Fruit fly (Drosophila melanogaster) whole organism, adult: ENCODE measurements around the gene CG18596.

Experiments
- CG11617 ChIP-seq: fragments of 200-800 bp; sonication (Bioruptor generic); optimal IDR thresholded peaks from 2 replicates; lab custom pipeline; 2017; ENCODE audit warnings: mild to moderate bottlenecking, missing biosample characterization, missing genetic modification reagents, missing genetic modification characterization
- CG12768 ChIP-seq: fragments of 200-800 bp; sonication (Bioruptor generic); optimal IDR thresholded peaks from 2 replicates; lab custom pipeline; 2017; ENCODE audit warnings: missing biosample characterization, missing genetic modification characterization, mild to moderate bottlenecking, moderate library complexity, missing genetic modification reagents
- CG14711 ChIP-seq: fragments of 200-800 bp; sonication (Bioruptor generic); optimal IDR thresholded peaks from 2 replicates; lab custom pipeline; 2018; ENCODE audit warnings: missing biosample characterization, mild to moderate bottlenecking, missing genetic modification characterization, moderate library complexity
- CG1620 ChIP-seq: fragments of 200-800 bp; sonication (Bioruptor generic); optimal IDR thresholded peaks from 2 replicates; lab custom pipeline; 2016; ENCODE audit warnings: missing biosample characterization, missing genetic modification characterization
- CG33017 ChIP-seq: fragments of 200-800 bp; sonication (Bioruptor generic); optimal IDR thresholded peaks from 2 replicates; lab custom pipeline; 2018; ENCODE audit warnings: missing biosample characterization, mild to moderate bottlenecking, missing genetic modification characterization, moderate library complexity
- CG5204 ChIP-seq: fragments of 200-800 bp; sonication (Bioruptor generic); optimal IDR thresholded peaks from 2 replicates; lab custom pipeline; 2016; ENCODE audit warnings: missing biosample characterization, missing genetic modification characterization
- CG7045 ChIP-seq: fragments of 200-800 bp; sonication (Bioruptor generic); optimal IDR thresholded peaks from 2 replicates; lab custom pipeline; 2017; ENCODE audit warnings: missing biosample characterization, mild to moderate bottlenecking, missing genetic modification characterization
- CG7101 ChIP-seq: fragments of 200-800 bp; sonication (Bioruptor generic); optimal IDR thresholded peaks from 2 replicates; lab custom pipeline; 2018; ENCODE audit warnings: missing biosample characterization, mild to moderate bottlenecking, missing genetic modification characterization, moderate library complexity
- Clk ChIP-seq: fragments of 200-800 bp; sonication (Bioruptor generic); optimal IDR thresholded peaks from 2 replicates; lab custom pipeline; 2017; ENCODE audit warnings: missing biosample characterization, missing genetic modification characterization
- Crg-1 ChIP-seq: fragments of 200-800 bp; sonication (Bioruptor generic); optimal IDR thresholded peaks from 2 replicates; lab custom pipeline; 2016; ENCODE audit warnings: missing biosample characterization, missing genetic modification characterization
- Hr96 ChIP-seq: fragments of 200-800 bp; sonication (Bioruptor generic); optimal IDR thresholded peaks from 2 replicates; lab custom pipeline; 2016; ENCODE audit warnings: missing biosample characterization, missing genetic modification characterization
- Mnt ChIP-seq: fragments of 200-800 bp; sonication (Bioruptor generic); optimal IDR thresholded peaks from 2 replicates; lab custom pipeline; 2016; ENCODE audit warnings: missing biosample characterization, mild to moderate bottlenecking, missing genetic modification characterization
- bab1 ChIP-seq: fragments of 200-800 bp; sonication (Bioruptor generic); optimal IDR thresholded peaks from 3 replicates; lab custom pipeline; 2019; ENCODE audit warnings: missing biosample characterization, mild to moderate bottlenecking, missing genetic modification characterization, moderate library complexity
- cic ChIP-seq: fragments of 200-800 bp; sonication (Bioruptor generic); optimal IDR thresholded peaks from 2 replicates; lab custom pipeline; 2017; ENCODE audit warnings: missing biosample characterization, mild to moderate bottlenecking, missing genetic modification characterization, moderate library complexity
- cnc ChIP-seq, 2 experiments: fragments of >200 bp; optimal IDR thresholded peaks; 2 replicates each; lab custom pipeline; 2017
- kay ChIP-seq: fragments of 200-800 bp; sonication (Bioruptor generic); peaks from one replicate; lab custom pipeline; 2016; ENCODE audit warnings: missing biosample characterization, missing genetic modification characterization, borderline replicate concordance
- ovo ChIP-seq: fragments of 200-800 bp; sonication (Bioruptor generic); optimal IDR thresholded peaks from 2 replicates; lab custom pipeline; 2016; ENCODE audit warnings: missing biosample characterization, missing genetic modification characterization
- pad ChIP-seq: fragments of 200-800 bp; sonication (Bioruptor generic); optimal IDR thresholded peaks from 3 replicates; lab custom pipeline; 2017; ENCODE audit warnings: missing biosample characterization, missing genetic modification characterization, mild to moderate bottlenecking, moderate library complexity, missing genetic modification reagents
- tj ChIP-seq: fragments of 200-800 bp; sonication (Bioruptor generic); optimal IDR thresholded peaks from 3 replicates; lab custom pipeline; 2017; ENCODE audit warnings: missing biosample characterization, mild to moderate bottlenecking, missing genetic modification characterization, moderate library complexity
- toe ChIP-seq: fragments of 200-800 bp; sonication (Bioruptor generic); optimal IDR thresholded peaks from 2 replicates; lab custom pipeline; 2016; ENCODE audit warnings: missing biosample characterization, missing genetic modification characterization

CG18596 gene

DNA sequence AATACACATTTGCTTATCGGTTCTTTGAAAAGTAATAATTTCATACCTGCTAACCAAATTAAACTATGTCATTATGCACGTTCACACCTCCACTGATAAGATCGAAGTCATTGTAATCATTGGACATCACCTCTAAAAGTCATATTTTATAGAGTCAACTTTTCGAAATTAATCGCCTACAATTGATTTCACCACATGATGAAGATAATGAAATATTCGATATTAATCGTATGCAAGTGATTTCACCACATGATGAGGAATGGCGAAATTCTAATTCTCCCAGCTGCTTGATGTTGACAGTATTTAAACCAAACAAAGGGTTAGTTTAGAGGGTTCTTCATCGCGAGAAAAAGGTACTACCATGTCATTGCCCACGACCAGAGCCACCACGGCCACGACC lies at the start of gene CG18596:
CG18596 (plus strand) TSS at position 250 of the 400 bp plus-strand sequence.
- TF ChIP-seq ovo (GFP tag; lab: Kevin White, UChicago) (no peak), CG33017 (tag; lab: Kevin White, UChicago) (no peak), CG12768 (no peak), Crg-1 (GFP tag; lab: Kevin White, UChicago) (no peak), CG1620 (GFP tag; lab: Kevin White, UChicago) (no peak), Hr96 (GFP tag; lab: Kevin White, UChicago) (no peak), CG7101 (tag; lab: Kevin White, UChicago) (no peak), CG5204 (GFP tag; lab: Kevin White, UChicago) (no peak)

DNA sequence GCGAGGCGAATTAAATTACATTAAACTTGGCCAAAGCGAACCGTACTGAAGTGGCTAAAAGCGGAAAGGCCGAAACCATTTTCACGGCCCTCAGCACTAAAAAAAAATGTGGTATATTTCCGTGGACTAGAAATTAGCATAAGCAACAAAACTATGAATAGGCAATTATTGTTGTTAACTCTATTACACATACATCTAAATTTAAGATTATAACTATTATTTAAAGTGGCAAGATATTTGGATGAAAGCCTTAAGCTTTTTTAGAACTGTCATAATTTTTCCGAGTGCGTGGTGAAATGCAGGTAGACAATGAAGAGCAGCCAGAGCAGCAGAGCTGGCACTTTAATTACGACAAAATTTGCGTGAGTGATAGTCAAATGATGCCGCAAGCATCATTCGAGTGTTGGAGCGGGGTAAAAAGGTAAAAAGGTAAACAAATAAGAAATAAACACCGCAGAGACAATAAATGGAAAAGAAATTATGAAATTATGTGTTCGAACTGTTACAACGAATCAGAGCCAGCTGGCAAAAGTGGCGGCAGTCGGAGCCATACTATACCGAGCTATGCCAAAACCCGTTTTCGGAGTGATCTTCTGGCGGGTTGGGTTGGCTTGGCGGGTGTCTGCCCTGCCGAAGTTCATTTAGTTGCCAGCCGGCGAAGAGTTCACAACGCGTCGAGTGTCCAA lies 46.9 kb upstream of the CG18596 start, which contains the start of gene CG7080:
CG7080 (plus strand) TSS at position 636 of the 686 bp plus-strand sequence.
- no peak for TF ChIP-seq Hr96 (GFP tag; lab: Kevin White, UChicago)

DNA sequence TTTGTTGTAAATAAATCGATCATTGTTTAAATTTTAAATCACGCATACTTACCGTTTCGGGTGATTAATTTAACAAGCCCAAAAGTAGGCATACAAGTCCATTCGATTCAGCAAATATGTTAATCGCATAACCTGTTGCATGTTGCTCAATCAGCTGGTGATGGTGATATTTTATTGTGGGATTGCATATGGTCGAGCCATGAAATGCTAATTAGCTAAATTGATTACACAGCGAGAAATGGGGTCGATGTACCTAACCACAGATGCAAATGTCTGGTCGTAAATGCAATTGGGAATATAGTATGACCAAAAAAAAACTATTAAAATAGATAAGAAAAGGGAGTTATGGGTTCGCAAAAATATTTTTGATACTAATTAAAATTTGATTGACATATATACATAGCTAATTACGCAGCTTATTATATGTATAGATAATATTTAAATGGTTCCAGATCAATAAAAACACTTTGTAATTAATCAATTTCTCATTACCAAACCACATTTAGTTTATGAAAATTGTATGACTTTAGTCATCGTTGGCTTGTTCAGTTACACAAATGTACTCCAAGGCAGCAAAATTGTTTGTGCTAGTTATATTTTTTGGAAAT lies 45.1 kb upstream of the CG18596 start, which contains the start of gene CG33721:
CG33721 (plus strand) TSS at position 558 of the 608 bp plus-strand sequence.
- TF ChIP-seq cnc (optimal IDR thresholded peaks at IDR 0.05; lab: Kevin White, UChicago) (no peak), cic (GFP tag; lab: Kevin White, UChicago) (no peak), bab1 (GFP tag; lab: Kevin White, UChicago) (no peak), CG5204 (GFP tag; lab: Kevin White, UChicago) (no peak), Hr96 (GFP tag; lab: Kevin White, UChicago) (no peak), ovo (GFP tag; lab: Kevin White, UChicago) (no peak), toe (GFP tag; lab: Kevin White, UChicago) (no peak), CG1620 (GFP tag; lab: Kevin White, UChicago) (no peak), CG33017 (tag; lab: Kevin White, UChicago) (no peak), CG12768 (no peak), CG14711 (no peak), kay (GFP tag; lab: Kevin White, UChicago) (no peak), CG7045 (GFP tag; lab: Kevin White, UChicago) (no peak), tj (GFP tag; lab: Kevin White, UChicago) (no peak), Crg-1 (GFP tag; lab: Kevin White, UChicago) (no peak), Mnt (GFP tag; lab: Kevin White, UChicago) (no peak), pad (GFP tag; lab: Kevin White, UChicago) (no peak), Clk (no peak), CG11617 (GFP tag; lab: Kevin White, UChicago) (no peak), CG7101 (tag; lab: Kevin White, UChicago) (no peak)

DNA sequence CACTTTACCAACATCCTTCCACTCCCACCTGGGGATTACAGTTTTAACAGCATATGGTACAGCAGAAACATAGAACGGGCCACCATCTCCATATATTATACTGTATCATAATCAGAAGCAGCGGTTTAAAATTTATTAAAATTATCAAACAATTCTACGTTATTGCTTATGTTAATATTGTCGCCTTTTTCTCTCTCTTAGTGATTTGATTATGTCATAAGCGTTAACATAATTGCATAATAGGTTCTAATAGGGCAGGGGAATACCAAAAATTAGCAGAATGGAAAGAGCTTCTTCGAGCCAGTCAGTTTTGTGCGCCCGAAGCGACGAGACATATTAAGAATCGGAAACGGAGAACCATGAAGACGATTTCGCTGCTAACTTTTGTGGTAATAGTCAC lies 44.0 kb upstream of the CG18596 start, which contains the start of gene CG13862:
CG13862 (plus strand) TSS at position 301 of the 400 bp plus-strand sequence.
- TF ChIP-seq CG1620 (GFP tag; lab: Kevin White, UChicago): no peak
- no peak for TF ChIP-seq Crg-1 (GFP tag; lab: Kevin White, UChicago)
- no peak for TF ChIP-seq kay (GFP tag; lab: Kevin White, UChicago)
- TF ChIP-seq pad (GFP tag; lab: Kevin White, UChicago): no peak
- no peak for TF ChIP-seq CG7045 (GFP tag; lab: Kevin White, UChicago)
- no peak for TF ChIP-seq Hr96 (GFP tag; lab: Kevin White, UChicago)
- TF ChIP-seq cnc (optimal IDR thresholded peaks at IDR 0.05; lab: Kevin White, UChicago): no peak
- TF ChIP-seq CG7101 (tag; lab: Kevin White, UChicago): no peak
- TF ChIP-seq CG5204 (GFP tag; lab: Kevin White, UChicago): no peak
- no peak for TF ChIP-seq tj (GFP tag; lab: Kevin White, UChicago)
- TF ChIP-seq CG12768: no peak

DNA sequence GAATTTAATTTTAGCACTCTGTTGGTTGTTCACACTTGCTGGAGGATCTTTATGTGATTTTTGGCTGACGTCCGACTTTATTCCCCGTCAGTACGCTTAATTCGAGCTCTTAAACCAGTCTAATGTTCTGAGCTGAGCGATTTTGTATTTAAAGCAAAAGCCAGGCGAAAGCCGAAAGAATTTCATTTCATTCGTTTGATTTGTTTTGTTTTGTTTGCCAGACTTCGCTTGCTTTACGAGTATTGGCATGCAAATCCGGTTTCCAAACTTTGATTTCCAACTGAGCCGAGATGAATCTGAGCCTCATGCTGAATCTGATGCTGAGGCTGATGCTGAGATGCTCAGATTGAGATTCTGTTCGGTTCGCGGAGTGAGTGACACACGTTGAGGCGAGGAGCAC lies 41.7 kb upstream of the CG18596 start, which contains the start of gene CG5391:
CG5391 (minus strand) TSS at position 101 of the 400 bp plus-strand sequence.
- TF ChIP-seq ovo (GFP tag; lab: Kevin White, UChicago) (no peak), toe (GFP tag; lab: Kevin White, UChicago) (no peak), pad (GFP tag; lab: Kevin White, UChicago) (no peak), CG33017 (tag; lab: Kevin White, UChicago) (no peak), bab1 (GFP tag; lab: Kevin White, UChicago) (no peak), tj (GFP tag; lab: Kevin White, UChicago) (no peak), cic (GFP tag; lab: Kevin White, UChicago) (no peak), Hr96 (GFP tag; lab: Kevin White, UChicago) (no peak), CG12768 (no peak), cnc (optimal IDR thresholded peaks at IDR 0.05; lab: Kevin White, UChicago) (no peak), CG14711 (no peak)

DNA sequence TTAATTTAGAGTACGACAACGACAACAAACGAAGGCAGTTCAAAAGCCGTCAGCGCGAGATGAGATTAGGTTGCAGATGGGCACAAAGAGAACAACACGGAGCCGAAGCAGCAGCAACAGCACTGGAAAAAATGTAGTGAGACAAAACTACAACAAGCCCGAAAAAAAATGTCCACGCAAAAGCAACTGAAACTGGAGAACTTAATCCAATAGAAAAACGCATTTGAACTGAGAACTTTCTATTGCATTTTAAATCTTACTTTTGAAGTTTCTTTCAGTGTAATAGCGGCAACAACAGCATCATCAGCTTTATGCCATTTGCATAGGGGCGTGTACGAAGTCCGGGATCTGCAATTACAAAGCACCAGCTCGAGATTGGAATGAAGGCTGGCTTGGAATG lies 36.2 kb upstream of the CG18596 start:
- TF ChIP-seq CG33017 (tag; lab: Kevin White, UChicago) (no peak), CG1620 (GFP tag; lab: Kevin White, UChicago) (no peak), CG12768 (no peak), CG11617 (GFP tag; lab: Kevin White, UChicago) (no peak), ovo (GFP tag; lab: Kevin White, UChicago) (no peak), cnc (optimal IDR thresholded peaks at IDR 0.05; lab: Kevin White, UChicago) (no peak), kay (GFP tag; lab: Kevin White, UChicago) (no peak), bab1 (GFP tag; lab: Kevin White, UChicago) (no peak), cic (GFP tag; lab: Kevin White, UChicago) (no peak), CG7045 (GFP tag; lab: Kevin White, UChicago) (no peak), pad (GFP tag; lab: Kevin White, UChicago) (no peak), Mnt (GFP tag; lab: Kevin White, UChicago) (no peak), CG5204 (GFP tag; lab: Kevin White, UChicago) (no peak), toe (GFP tag; lab: Kevin White, UChicago) (no peak), CG7101 (tag; lab: Kevin White, UChicago) (no peak), Crg-1 (GFP tag; lab: Kevin White, UChicago) (no peak), Clk (no peak), tj (GFP tag; lab: Kevin White, UChicago) (no peak)
